Worm (Caenorhabditis elegans): ENCODE measurements around the gene R04B3.1.
A peak's percentile ranks its signal among the peaks of the same experiment; 100 is the strongest.

The R04B3.1 gene

DNA sequence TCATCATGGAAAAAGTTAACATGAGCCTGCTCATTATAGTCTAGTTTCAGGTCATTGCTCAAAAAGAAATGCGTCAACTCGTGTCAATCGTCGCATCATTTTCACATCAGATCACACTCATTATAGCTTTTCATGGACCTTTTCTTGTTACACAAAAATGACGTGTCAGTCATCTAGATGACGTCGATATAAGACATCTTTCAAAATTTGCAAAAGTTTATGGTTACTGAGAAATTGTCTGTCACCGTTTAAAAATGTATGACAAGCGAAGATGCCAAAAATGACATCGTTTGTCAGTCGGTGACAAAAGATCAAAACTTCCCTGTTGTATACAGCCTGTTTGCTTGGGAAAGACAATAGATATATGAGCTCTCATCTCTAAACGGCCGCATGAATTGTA lies 30.0 kb downstream of the R04B3.1 start:
- TF ChIP-seq fkh-10 (GFP tag; optimal IDR thresholded peaks at IDR 0.05) (no peak), rnt-1 (tag; optimal IDR thresholded peaks at IDR 0.05) (no peak), ceh-6 (GFP tag; optimal IDR thresholded peaks at IDR 0.05) (no peak), ceh-14 (tag; optimal IDR thresholded peaks at IDR 0.05) (no peak), unc-3 (GFP tag; conservative IDR thresholded peaks at IDR 0.05) (no peak), unc-3 (tag; optimal IDR thresholded peaks at IDR 0.05) (no peak)

DNA sequence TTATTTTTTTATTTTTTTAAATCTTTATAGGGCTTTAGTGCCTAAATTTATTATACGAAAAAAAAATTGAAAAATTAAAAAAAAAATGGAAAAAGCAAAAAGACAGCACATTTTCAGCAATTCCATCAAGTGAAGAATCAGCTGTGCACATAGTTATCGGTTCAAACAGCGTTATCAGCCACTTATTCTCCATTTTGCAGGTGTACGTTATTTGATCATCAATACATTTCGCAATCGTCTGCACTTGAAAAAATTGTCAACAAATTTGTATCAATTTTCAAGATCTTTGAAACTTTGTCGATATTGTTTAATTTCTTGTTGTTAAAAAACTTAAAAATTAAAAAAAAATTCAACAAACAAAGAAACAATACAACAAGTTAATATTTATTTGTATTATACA lies 31.5 kb downstream of the R04B3.1 start:
- no peak for TF ChIP-seq ceh-34 (tag; optimal IDR thresholded peaks at IDR 0.05)
- TF ChIP-seq elt-2 (tag; optimal IDR thresholded peaks at IDR 0.05): peak; percentile 38

DNA sequence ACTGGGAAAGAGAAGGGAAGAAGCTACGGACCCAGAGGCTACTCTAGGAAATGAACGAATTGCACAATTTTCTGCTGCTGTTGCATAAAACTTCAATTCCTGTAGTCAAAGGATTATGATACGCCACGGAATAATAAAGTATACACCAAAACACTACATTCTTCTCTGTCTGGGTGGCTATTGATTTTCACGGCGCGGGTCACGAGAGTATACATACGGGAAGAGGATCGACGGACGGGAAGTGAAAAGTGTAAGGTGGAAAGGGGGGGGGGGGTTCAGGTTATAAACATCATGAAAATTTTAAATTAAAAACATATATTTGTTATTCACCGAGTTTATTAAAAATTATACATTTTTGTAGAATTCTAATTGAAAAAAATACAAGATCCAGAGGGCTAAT lies 31.9 kb downstream of the R04B3.1 start:
- TF ChIP-seq hlh-13 (GFP tag; optimal IDR thresholded peaks at IDR 0.05) (no peak), ceh-48 (tag; optimal IDR thresholded peaks at IDR 0.05) (peak; percentile 72), hlh-6 (tag; optimal IDR thresholded peaks at IDR 0.05) (no peak), dve-1 (tag; optimal IDR thresholded peaks at IDR 0.05) (no peak), nfya-1 (tag; optimal IDR thresholded peaks at IDR 0.05) (peak; percentile 3), hlh-30 (tag; optimal IDR thresholded peaks at IDR 0.05; ENCODE audit: insufficient read depth) (peak; percentile 44), hlh-8 (tag; optimal IDR thresholded peaks at IDR 0.05) (no peak), fkh-6 (tag; optimal IDR thresholded peaks at IDR 0.05) (no peak), ceh-31 (tag; optimal IDR thresholded peaks at IDR 0.05) (peak; percentile 3), sox-2 (GFP tag; IDR thresholded peaks at IDR 0.05) (no peak)

DNA sequence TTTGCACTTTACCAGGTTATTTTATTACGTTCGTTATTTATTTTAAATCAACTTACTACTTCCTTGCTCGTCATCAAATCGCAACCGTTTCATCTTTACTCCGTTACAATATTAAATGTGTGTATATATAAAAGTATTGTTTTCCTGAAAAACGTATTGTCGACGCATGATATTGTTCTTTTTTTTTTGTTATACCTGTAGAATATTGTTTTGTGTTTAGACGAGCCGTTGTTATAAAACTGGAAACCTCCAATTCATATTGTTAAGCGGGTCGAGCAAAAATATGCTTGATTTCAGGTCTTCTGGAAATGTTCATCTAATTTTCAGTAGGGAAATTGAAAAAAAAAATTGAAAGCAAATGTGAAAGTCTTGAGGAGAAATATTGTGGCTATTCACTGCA lies 32.3 kb downstream of the R04B3.1 start, which contains the start of gene gid-2:
TSS of gene gid-2 (minus strand) at position 101 of the 400 bp plus-strand sequence.
- TF ChIP-seq ceh-19 (GFP tag; optimal IDR thresholded peaks at IDR 0.05) (no peak), K09A11.1 (tag; optimal IDR thresholded peaks at IDR 0.05; ENCODE audit: insufficient read depth) (no peak), elt-2 (tag; optimal IDR thresholded peaks at IDR 0.05) (no peak)

DNA sequence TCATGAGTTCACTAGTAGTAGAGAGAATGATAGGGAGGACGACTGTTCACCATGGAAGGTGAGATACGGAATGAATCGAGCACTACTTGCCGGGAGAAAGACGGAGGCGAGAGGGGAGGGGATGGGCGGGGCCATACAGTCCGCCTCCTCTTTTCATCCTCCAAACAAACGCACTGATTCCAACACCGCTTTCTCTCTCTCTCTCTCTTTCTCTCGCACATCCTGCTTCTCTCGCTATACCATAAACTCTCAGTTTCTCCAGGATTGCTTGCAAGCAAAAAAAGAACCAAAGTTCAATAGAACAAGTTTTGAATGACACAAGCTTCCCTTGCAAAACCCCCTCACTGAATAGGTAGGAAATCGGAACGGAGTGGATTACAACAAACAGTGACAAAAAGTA lies 35.9 kb downstream of the R04B3.1 start:
- TF ChIP-seq dmd-4 (tag; optimal IDR thresholded peaks at IDR 0.05; ENCODE audit: borderline replicate concordance): no peak
- no peak for TF ChIP-seq elt-4 (tag; optimal IDR thresholded peaks at IDR 0.05)
- no peak for TF ChIP-seq ahr-1 (tag; optimal IDR thresholded peaks at IDR 0.05)

DNA sequence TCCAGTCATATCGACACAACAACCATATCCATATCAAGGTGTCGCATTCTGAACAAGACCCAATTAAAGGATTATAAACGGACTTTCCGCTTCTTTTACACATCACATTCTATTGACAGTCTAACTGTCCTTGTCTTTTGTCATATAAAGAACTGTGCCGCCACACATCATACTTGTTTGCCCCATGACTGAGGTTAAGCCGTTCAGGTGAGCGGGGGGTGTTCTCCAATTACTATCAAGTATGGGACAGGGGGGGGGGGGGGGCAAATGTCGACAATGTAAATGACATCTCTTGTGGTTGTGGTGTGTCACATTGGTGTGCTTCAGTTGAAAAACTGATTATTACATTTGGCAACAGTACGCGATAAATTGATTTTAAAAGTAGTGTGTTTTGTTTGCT lies 37.4 kb downstream of the R04B3.1 start:
- TF ChIP-seq hlh-6 (tag; optimal IDR thresholded peaks at IDR 0.05) (no peak), pat-9 (tag; optimal IDR thresholded peaks at IDR 0.05) (no peak), F13H6.1 (tag; optimal IDR thresholded peaks at IDR 0.05) (no peak), mec-3 (tag; optimal IDR thresholded peaks at IDR 0.05; ENCODE audit: borderline replicate concordance) (no peak), ceh-31 (tag; optimal IDR thresholded peaks at IDR 0.05) (no peak), elt-4 (tag; optimal IDR thresholded peaks at IDR 0.05) (no peak), rnt-1 (tag; optimal IDR thresholded peaks at IDR 0.05) (no peak), ceh-18 (tag; optimal IDR thresholded peaks at IDR 0.05) (no peak), hlh-13 (GFP tag; optimal IDR thresholded peaks at IDR 0.05) (no peak), ztf-16 (tag; optimal IDR thresholded peaks at IDR 0.05) (no peak), pax-1 (tag; optimal IDR thresholded peaks at IDR 0.05) (no peak), elt-2 (tag; optimal IDR thresholded peaks at IDR 0.05) (no peak), syd-9 (tag; optimal IDR thresholded peaks at IDR 0.05) (no peak), ceh-48 (tag; optimal IDR thresholded peaks at IDR 0.05) (no peak), lin-11 (tag; optimal IDR thresholded peaks at IDR 0.05) (no peak)

DNA sequence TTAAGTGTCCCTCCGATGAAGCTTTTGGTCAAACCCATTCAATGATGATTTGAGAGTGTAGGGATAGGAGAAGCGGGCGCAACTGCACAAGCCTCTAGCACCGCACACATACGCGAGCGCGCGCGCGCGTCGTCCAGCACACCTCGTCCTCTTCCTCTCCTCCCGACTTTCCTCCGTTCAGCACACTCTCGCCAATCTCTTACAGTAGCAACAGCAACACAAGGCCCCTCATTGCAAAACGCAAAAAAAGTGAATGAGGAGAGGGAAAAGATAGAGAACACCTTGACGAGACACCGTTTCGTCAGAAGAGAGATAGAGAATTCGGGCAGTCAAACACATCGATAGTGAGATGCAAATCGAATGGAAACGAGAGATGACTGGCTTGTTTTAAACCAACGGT lies 38.7 kb downstream of the R04B3.1 start:
- TF ChIP-seq unc-55 (GFP tag; optimal IDR thresholded peaks at IDR 0.05) (peak; percentile 15), rnt-1 (tag; optimal IDR thresholded peaks at IDR 0.05) (peak; percentile 69), pat-9 (tag; optimal IDR thresholded peaks at IDR 0.05) (no peak), ceh-18 (tag; optimal IDR thresholded peaks at IDR 0.05) (peak; percentile 44), ttx-3 (tag; optimal IDR thresholded peaks at IDR 0.05) (no peak), eyg-1 (tag; optimal IDR thresholded peaks at IDR 0.05) (peak; percentile 20), ref-2 (tag; optimal IDR thresholded peaks at IDR 0.05) (peak; percentile 39), che-1 (tag; optimal IDR thresholded peaks at IDR 0.05) (no peak), sox-2 (GFP tag; IDR thresholded peaks at IDR 0.05) (no peak), syd-9 (tag; optimal IDR thresholded peaks at IDR 0.05) (peak; percentile 41), ceh-6 (GFP tag; optimal IDR thresholded peaks at IDR 0.05) (no peak), nfya-1 (tag; optimal IDR thresholded peaks at IDR 0.05) (peak; percentile 75), dmd-4 (tag; optimal IDR thresholded peaks at IDR 0.05; ENCODE audit: borderline replicate concordance) (peak; percentile 49), elt-4 (tag; optimal IDR thresholded peaks at IDR 0.05) (no peak), ceh-22 (tag; optimal IDR thresholded peaks at IDR 0.05) (no peak), unc-3 (GFP tag; conservative IDR thresholded peaks at IDR 0.05) (no peak), unc-3 (tag; optimal IDR thresholded peaks at IDR 0.05) (no peak), npax-4 (tag; optimal IDR thresholded peaks at IDR 0.05) (no peak), pax-1 (tag; optimal IDR thresholded peaks at IDR 0.05) (no peak), fkh-10 (GFP tag; optimal IDR thresholded peaks at IDR 0.05) (no peak), fax-1 (tag; optimal IDR thresholded peaks at IDR 0.05) (no peak), ceh-34 (tag; optimal IDR thresholded peaks at IDR 0.05) (peak; percentile 81)
